Fruit fly (Drosophila melanogaster): Measurements from ENCODE around the gene sens-2.
A peak's percentile ranks its signal among the peaks of the same experiment; 100 is the strongest.

The sens-2 gene

DNA sequence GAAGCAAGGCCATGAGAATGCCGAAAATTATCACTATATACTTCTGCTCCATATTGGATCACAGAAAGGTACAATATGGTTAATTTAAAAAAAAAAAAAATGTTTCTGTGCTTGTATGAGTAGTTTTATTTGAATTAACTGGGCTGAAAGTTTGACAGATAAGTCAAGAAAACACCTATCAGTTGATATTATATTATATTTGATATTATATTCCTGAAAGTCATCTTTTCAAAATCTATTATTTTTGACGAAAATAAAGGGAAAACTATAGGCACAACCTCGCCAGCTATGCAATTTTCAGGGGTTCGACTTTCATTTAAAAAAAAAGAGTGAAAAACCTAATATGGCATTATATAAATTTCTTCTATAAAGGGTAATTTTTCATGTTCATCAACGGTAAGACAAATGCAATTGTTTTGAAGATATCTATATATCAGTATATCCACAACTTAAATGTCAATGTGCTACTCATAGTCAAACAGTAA, 22.9 kb upstream of the sens-2 start, which contains the start of the genes nrv2 and CG43610:
Gene nrv2, minus strand, starts transcription at position 101 of the 485 bp plus-strand sequence.
Gene CG43610, plus strand, starts transcription at position 435 of the 485 bp plus-strand sequence.
- TF ChIP-seq usp (GFP tag; optimal IDR thresholded peaks at IDR 0.05) (no peak), N (GFP tag; optimal IDR thresholded peaks at IDR 0.05) (no peak), foxo (GFP tag; optimal IDR thresholded peaks at IDR 0.05) (no peak), lola (GFP tag; optimal IDR thresholded peaks at IDR 0.05) (no peak), dmrt93B (GFP tag; optimal IDR thresholded peaks at IDR 0.05) (no peak), Jra (GFP tag; optimal IDR thresholded peaks at IDR 0.05) (no peak), Rel (GFP tag; optimal IDR thresholded peaks at IDR 0.05) (no peak), Rel (tag; optimal IDR thresholded peaks at IDR 0.05) (no peak), jim (GFP tag; optimal IDR thresholded peaks at IDR 0.05) (no peak), dl (GFP tag; optimal IDR thresholded peaks at IDR 0.05; ENCODE audit: insufficient read depth in 1 of 2, partially characterized antibody in 2 of 2) (no peak), sage (GFP tag; optimal IDR thresholded peaks at IDR 0.05) (no peak), woc (GFP tag; optimal IDR thresholded peaks at IDR 0.05) (no peak)

DNA sequence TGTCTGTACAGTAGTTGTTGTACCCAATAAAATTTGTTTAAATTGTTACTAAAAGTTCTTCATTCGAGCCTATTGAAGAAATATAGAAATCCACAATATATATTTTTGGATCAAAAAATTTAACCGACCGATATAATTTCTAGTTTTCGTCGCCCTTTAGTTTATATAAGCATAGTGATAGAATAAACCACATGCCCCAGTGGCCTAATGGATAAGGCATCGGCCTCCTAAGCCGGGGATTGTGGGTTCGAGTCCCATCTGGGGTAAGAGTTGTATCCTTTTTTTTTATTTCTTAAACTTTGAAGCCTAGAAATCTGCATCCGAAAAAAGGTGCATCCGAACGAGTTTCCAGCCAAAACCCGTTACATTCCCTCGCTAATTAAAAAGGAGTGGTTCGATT, 22.2 kb upstream of the sens-2 start:
- TF ChIP-seq brk (GFP tag; optimal IDR thresholded peaks at IDR 0.05) = no peak
- no peak for TF ChIP-seq foxo (GFP tag; optimal IDR thresholded peaks at IDR 0.05)
- TF ChIP-seq dl (GFP tag; optimal IDR thresholded peaks at IDR 0.05; ENCODE audit: insufficient read depth in 1 of 2, partially characterized antibody in 2 of 2) = no peak
- no peak for TF ChIP-seq CG32264 (GFP tag; optimal IDR thresholded peaks at IDR 0.05)

- TF ChIP-seq Abd-B (GFP tag; optimal IDR thresholded peaks at IDR 0.05) = no peak
- TF ChIP-seq dmrt93B (GFP tag; optimal IDR thresholded peaks at IDR 0.05) = no peak
- no peak for TF ChIP-seq OdsH (GFP tag; optimal IDR thresholded peaks at IDR 0.05)
- TF ChIP-seq sv (GFP tag; optimal IDR thresholded peaks at IDR 0.05) = no peak
Observed at dm6 chr2L:6800794-6801193, 20.9 kb upstream of the sens-2 start, which contains the start of gene CG17376. Gene CG17376, minus strand, starts transcription at chr2L:6800894.

- no peak for TF ChIP-seq Myc (optimal IDR thresholded peaks at IDR 0.05)
- TF ChIP-seq Hr78 (GFP tag; optimal IDR thresholded peaks at IDR 0.05) = no peak
- no peak for TF ChIP-seq dl (GFP tag; optimal IDR thresholded peaks at IDR 0.05; ENCODE audit: insufficient read depth in 1 of 2, partially characterized antibody in 2 of 2)
- no peak for TF ChIP-seq usp (GFP tag; optimal IDR thresholded peaks at IDR 0.05)
- no peak for TF ChIP-seq OdsH (GFP tag; optimal IDR thresholded peaks at IDR 0.05)
- no peak for TF ChIP-seq CG9705 (GFP tag; optimal IDR thresholded peaks at IDR 0.05)
- TF ChIP-seq sv (GFP tag; optimal IDR thresholded peaks at IDR 0.05) = no peak
- no peak for TF ChIP-seq N (GFP tag; optimal IDR thresholded peaks at IDR 0.05)
- no peak for TF ChIP-seq Vsx2 (GFP tag; optimal IDR thresholded peaks at IDR 0.05; ENCODE audit: partially characterized antibody)
Observed at dm6 chr2L:6802740-6803139, 19.0 kb upstream of the sens-2 start, which contains the start of the genes CG17377 and Daao2. Gene CG17377, minus strand, starts transcription at chr2L:6802840. Gene Daao2, plus strand, starts transcription at chr2L:6803011.

DNA sequence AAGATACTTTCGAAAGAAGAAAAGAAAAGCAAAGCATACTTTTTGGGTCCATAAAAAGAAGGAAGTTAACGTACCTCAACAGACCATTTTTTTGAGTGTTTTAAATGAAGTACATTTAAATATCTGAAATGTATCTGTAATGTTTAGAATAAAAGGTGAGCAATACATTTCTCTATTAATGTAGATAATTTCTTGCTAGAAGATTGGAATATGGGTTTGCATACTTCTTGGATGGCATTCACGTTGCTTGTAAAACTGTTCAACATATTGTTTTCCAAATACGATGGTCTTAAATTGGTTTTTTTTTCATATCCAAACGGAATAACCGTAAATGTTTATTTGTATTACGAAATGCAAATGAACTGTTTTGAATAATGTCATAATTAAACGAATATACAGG, 16.0 kb upstream of the sens-2 start, which contains the start of gene CG17375:
Gene CG17375, minus strand, starts transcription at position 10 of the 400 bp plus-strand sequence.
- TF ChIP-seq woc (GFP tag; optimal IDR thresholded peaks at IDR 0.05) = no peak
- no peak for TF ChIP-seq Dif (GFP tag; optimal IDR thresholded peaks at IDR 0.05; ENCODE audit: partially characterized antibody)
- TF ChIP-seq CrebA (GFP tag; optimal IDR thresholded peaks at IDR 0.05; ENCODE audit: borderline replicate concordance) = no peak
- TF ChIP-seq Myc (optimal IDR thresholded peaks at IDR 0.05) = peak; percentile 82
- no peak for TF ChIP-seq Abd-B (GFP tag; optimal IDR thresholded peaks at IDR 0.05)

dm6 chr2L:6817493-6817892, 4.2 kb upstream of the sens-2 start:
- no peak for TF ChIP-seq psq (GFP tag; optimal IDR thresholded peaks at IDR 0.05)
- TF ChIP-seq CrebA (GFP tag; optimal IDR thresholded peaks at IDR 0.05; ENCODE audit: borderline replicate concordance) = no peak
- peak; percentile 98 for TF ChIP-seq Dfd (GFP tag; optimal IDR thresholded peaks at IDR 0.05)
- TF ChIP-seq Hr78 (GFP tag; optimal IDR thresholded peaks at IDR 0.05) = no peak
- TF ChIP-seq Mio (GFP tag; optimal IDR thresholded peaks at IDR 0.05) = no peak
- no peak for TF ChIP-seq Abd-B (GFP tag; optimal IDR thresholded peaks at IDR 0.05)
- TF ChIP-seq pan (optimal IDR thresholded peaks at IDR 0.05) = no peak
- no peak for TF ChIP-seq Hr83 (GFP tag; optimal IDR thresholded peaks at IDR 0.05; ENCODE audit: poor library complexity, severe bottlenecking)
- TF ChIP-seq N (GFP tag; optimal IDR thresholded peaks at IDR 0.05) = no peak
- TF ChIP-seq Hnf4 (GFP tag; optimal IDR thresholded peaks at IDR 0.05) = no peak
- TF ChIP-seq Myc (optimal IDR thresholded peaks at IDR 0.05) = no peak
- TF ChIP-seq dsf (GFP tag; optimal IDR thresholded peaks at IDR 0.05; ENCODE audit: borderline replicate concordance) = no peak
- no peak for TF ChIP-seq tai (GFP tag; optimal IDR thresholded peaks at IDR 0.05)
- no peak for TF ChIP-seq h (GFP tag; optimal IDR thresholded peaks at IDR 0.05)
- TF ChIP-seq Vsx2 (GFP tag; optimal IDR thresholded peaks at IDR 0.05; ENCODE audit: partially characterized antibody) = peak; percentile 60

Data from whole organism, wandering third instar larva.